Worm (Caenorhabditis elegans): ENCODE data around the gene ZK218.11.

DNA sequence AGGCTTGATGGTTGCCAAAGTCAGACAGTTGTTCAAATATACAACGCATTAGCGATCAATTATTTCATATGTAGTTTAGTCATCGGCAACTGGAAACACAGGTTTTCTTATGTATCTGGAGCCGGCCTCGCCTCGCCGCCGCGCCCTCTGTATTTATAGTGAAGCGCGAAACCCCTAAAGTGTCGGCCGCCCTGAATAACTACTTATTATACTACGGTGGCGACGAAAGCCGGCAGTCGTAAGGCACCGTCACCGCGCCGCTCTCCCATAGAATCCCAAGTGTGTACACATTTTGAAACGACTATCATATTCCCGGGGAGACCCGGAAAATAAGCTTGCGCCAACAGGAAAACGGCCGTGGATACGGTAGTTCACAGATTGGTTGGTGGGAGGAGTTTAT lies 13.6 kb downstream of the ZK218.11 start:
- no peak for TF ChIP-seq ztf-11 (tag; optimal IDR thresholded peaks at IDR 0.05)
- TF ChIP-seq snpc-4 (tag; optimal IDR thresholded peaks at IDR 0.05), result no peak
- no peak for TF ChIP-seq ztf-4 (tag; optimal IDR thresholded peaks at IDR 0.05)
- TF ChIP-seq nhr-76 (tag; optimal IDR thresholded peaks at IDR 0.05), result no peak
- no peak for TF ChIP-seq dpl-1 (GFP tag; optimal IDR thresholded peaks at IDR 0.05)
- TF ChIP-seq blmp-1 (tag; optimal IDR thresholded peaks at IDR 0.05), result no peak
- no peak for TF ChIP-seq C16A3.4 (tag; optimal IDR thresholded peaks at IDR 0.05)
- no peak for TF ChIP-seq nhr-11 (tag; optimal IDR thresholded peaks at IDR 0.05)
